Fruit fly (Drosophila melanogaster): ENCODE results near the gene Marcal1.

Marcal1 gene

DNA sequence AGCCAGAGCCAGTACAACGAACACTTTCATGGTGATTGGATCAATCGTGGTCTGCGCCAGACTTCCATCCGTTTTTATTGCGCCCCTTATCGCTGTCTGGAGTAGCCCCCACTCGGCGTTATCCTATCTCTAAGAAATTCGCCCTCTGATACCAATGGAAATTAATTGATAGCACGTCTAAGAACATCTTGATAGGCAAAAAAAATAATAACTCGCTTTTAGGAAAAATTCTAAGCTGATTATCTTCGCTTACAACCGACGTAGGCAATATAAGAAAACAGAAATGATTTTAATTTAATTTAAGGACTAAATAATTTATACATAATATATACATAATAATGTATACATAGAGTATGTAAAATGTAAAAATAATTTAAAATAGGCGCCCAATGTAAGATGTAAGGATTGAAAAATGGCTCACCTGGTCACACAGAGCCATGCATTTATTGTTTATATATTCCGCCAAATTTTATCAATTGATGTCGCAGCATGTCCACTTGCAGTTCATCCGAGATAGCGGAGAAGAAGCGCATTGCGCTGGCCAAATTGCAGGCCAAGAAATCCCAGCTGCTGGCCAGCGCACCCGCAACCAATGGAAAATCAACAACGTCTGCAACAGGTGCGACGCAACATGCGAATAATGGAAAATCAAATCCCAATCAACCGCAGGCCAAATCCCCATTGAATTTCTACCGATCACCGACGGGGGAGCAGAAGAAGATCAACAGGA is at the start of gene Marcal1, which contains the start of gene Jon25Bi:
TSS of gene Marcal1 (plus strand) at position 416 of the 730 bp plus-strand sequence.
TSS of gene Jon25Bi (minus strand) at position 51 of the 730 bp plus-strand sequence.
- TF ChIP-seq CG17801 (GFP tag; optimal IDR thresholded peaks at IDR 0.05; ENCODE audit: partially characterized antibody), result no peak

DNA sequence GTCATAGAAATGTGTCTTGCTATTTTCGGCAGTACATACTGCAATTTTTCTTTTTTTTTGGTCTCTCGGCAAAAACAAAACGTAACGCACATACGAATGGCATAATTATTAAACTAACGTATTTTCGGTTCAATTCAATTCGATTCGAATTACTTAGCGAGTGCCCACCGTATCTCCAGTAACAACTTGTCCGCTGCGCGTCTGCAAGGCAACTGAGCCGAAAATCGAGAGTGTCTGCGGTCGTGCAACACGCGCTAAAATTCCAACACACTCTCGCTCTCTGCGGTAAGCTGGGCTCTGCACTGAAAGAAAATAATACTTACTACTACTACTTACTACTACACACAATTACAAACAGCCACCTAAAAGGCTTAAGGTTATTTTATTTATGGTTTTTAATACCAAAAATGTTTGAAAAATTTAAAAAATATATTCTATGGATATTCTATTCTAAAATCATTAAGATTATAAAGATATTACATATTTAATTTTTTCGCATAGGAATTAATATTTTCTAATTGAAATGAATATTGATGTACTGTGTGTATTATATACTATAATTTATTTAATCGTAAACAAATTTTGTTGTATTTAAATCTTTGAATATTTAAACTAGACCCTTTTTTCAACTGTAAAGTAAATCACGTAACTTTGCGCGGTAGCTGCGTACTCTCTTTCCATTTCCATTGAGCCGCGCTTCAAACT is 48.6 kb upstream of the Marcal1 start, which contains the start of gene snsl:
TSS of gene snsl (minus strand) at position 217 of the 705 bp plus-strand sequence.
- peak; percentile 64 for TF ChIP-seq CG17801 (GFP tag; optimal IDR thresholded peaks at IDR 0.05; ENCODE audit: partially characterized antibody)

DNA sequence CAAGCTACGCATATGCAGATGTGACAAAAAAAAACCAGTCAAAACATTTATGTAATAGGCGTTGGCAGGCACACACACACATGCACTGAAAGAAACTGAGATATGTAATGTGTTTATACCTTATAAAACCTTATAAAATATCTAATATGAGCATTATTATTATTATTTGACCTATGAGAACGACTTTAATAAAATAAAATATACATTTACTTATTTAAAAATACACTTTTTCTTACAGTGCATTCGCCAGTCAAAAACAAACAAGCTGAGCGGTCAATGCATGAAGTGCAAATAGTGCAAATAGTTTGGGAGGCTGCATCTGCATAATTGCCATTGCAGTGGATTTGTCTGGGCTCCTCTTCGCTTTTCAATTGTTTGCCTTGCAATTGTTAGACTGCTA is 47.3 kb upstream of the Marcal1 start:
- TF ChIP-seq CG17801 (GFP tag; optimal IDR thresholded peaks at IDR 0.05; ENCODE audit: partially characterized antibody), result peak; percentile 79

dm6 chr2L:4915715-4916153 is 39.6 kb upstream of the Marcal1 start:
- TF ChIP-seq CG17801 (GFP tag; optimal IDR thresholded peaks at IDR 0.05; ENCODE audit: partially characterized antibody), result peak; percentile 99

dm6 chr2L:4916738-4917137 is 38.6 kb upstream of the Marcal1 start:
- TF ChIP-seq CG17801 (GFP tag; optimal IDR thresholded peaks at IDR 0.05; ENCODE audit: partially characterized antibody), result no peak

DNA sequence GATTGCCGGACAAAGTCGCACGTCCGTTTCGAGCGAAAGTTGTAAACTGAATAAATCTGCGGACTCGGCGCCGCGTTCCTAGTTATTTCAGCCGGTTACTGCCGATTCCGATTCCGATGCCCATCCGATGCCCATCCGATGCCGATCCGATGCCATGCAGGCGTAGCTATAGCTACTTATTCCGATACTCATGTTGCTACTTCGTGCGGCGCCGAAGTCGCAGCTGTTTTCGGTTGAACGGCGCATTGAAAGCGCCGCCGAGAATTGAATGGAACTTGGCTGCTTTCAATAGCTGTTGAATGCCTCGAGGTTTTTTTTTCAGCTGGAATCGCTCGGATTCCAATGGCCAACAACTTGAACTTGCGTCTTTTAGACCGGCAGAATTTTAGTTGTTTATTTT is 27.0 kb upstream of the Marcal1 start:
- no peak for TF ChIP-seq CG17801 (GFP tag; optimal IDR thresholded peaks at IDR 0.05; ENCODE audit: partially characterized antibody)

DNA sequence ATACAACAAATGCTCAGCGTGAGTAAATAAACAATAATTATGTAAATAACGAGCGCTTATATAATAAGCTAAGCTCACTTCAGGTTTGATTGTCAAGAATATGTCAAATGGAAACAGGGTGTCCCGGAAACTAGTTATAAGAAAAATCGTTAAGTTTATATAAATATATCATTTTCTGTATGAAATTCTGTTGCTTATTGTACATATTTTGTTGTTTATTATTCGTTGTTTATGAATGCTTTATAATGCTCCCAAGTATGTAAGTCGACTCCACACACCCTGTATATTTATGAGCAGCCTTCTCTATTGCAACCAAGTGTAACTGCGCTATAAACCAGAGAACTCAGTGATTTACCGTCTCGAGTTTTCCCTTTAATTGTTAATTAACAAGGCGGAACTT is 24.8 kb upstream of the Marcal1 start:
- no peak for TF ChIP-seq CG17801 (GFP tag; optimal IDR thresholded peaks at IDR 0.05; ENCODE audit: partially characterized antibody)

DNA sequence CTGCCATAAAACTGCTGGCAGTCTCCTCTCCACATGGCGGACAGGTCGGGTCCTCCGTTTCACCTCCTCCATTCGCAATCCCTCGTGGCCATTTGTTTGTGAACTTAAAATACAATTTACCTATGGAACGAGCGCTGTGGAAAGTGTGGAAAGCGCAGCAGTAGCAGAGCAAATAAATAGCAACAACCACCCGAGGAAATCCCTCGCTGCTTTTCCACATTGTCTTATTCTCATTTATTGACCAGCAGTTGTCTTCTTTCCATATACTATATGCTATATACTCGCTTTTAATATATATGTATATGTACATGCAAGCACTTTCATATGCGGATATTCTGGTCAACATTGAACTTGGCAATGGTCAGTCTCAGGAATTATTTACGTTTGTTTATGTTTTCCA is 23.0 kb upstream of the Marcal1 start, which contains the start of gene hoe1:
TSS of gene hoe1 (minus strand) at position 101 of the 400 bp plus-strand sequence.
- no peak for TF ChIP-seq CG17801 (GFP tag; optimal IDR thresholded peaks at IDR 0.05; ENCODE audit: partially characterized antibody)

DNA sequence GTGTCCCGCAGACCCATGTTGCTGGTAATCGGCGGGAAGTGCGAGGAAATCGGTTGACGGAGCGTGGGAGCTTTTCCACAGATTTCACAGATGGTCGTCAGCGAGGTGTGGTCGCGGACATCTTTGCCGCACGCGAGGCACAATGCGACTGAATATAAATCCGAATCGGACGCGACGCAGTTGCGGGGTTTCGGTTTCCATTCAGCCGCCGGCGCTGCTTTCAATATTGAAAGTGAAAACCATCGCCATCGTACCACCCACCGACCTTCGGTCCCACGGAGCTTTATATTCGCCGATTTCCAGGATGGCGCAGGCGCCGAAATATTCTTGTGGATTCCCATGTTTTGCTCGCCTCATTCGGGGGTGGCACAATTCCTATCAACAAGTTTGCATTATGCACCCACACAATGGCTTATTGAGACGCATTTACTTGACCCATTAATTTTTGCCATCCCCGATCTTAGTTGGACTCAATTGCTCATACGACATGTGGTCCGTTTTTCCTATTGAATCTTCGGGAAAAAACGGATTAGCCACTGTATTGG is 18.9 kb upstream of the Marcal1 start, which contains the start of gene hoe2:
TSS of gene hoe2 (minus strand) at position 126 of the 545 bp plus-strand sequence.
- no peak for TF ChIP-seq CG17801 (GFP tag; optimal IDR thresholded peaks at IDR 0.05; ENCODE audit: partially characterized antibody)

dm6 chr2L:4937060-4937459 is 18.2 kb upstream of the Marcal1 start, which contains the start of gene Sgs1:
Sgs1 (plus strand) TSS chr2L:4937409.
- no peak for TF ChIP-seq CG17801 (GFP tag; optimal IDR thresholded peaks at IDR 0.05; ENCODE audit: partially characterized antibody)

DNA sequence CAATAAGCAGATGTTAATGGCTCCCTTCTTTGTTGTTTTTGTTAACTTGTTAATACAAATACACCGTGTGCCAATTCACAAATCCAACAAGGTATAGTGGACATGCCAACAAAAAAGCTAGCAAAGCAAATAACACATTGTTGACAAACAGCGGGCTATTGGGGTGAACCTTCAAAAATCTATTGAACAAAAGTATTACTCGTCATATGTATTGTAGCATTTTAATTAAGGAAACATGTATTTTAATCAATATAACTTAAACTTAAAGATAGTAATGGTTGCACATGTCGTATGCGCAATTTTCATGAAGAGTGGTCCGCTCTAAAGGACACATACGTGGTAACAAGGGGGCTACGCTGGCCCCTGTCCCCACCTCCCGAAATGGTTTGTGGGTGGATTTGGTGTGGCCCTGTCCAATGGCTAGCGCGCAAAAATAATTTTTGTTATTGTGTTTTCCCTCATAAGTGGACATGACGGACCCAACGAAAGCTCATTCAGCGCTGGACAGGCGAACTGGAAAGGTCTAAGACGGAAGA is 13.0 kb upstream of the Marcal1 start, which contains the start of gene synr:
TSS of gene synr (plus strand) at position 486 of the 536 bp plus-strand sequence.
- TF ChIP-seq CG17801 (GFP tag; optimal IDR thresholded peaks at IDR 0.05; ENCODE audit: partially characterized antibody), result no peak

DNA sequence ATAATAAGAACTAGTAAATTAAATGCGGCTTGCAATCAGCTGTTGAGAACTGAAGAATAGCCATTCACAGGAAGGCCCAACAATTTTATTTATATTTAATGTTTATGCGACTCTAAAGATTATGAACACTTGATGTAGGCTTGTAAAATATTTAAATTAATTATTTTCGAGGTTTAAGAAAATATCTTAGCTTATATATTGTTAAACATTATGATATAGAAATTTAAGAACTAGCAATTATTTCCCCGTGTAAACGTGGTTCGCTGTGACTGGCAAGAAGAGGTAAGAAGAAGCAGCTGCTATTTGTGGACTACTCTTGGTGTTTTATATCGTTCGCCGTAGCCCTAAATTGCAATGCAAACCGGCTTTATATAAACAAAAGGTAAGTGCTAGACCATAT is 10.0 kb upstream of the Marcal1 start, which contains the start of the genes mRpL24 and betaggt-I:
TSS of gene mRpL24 (minus strand) at position 62 of the 400 bp plus-strand sequence.
TSS of gene betaggt-I (plus strand) at position 280 of the 400 bp plus-strand sequence.
- TF ChIP-seq CG17801 (GFP tag; optimal IDR thresholded peaks at IDR 0.05; ENCODE audit: partially characterized antibody), result peak; percentile 98

- TF ChIP-seq CG17801 (GFP tag; optimal IDR thresholded peaks at IDR 0.05; ENCODE audit: partially characterized antibody), result no peak
Measured at dm6 chr2L:4949453-4950045, 5.8 kb upstream of the Marcal1 start, which contains the start of gene jet. jet (minus strand) TSS chr2L:4949784.

DNA sequence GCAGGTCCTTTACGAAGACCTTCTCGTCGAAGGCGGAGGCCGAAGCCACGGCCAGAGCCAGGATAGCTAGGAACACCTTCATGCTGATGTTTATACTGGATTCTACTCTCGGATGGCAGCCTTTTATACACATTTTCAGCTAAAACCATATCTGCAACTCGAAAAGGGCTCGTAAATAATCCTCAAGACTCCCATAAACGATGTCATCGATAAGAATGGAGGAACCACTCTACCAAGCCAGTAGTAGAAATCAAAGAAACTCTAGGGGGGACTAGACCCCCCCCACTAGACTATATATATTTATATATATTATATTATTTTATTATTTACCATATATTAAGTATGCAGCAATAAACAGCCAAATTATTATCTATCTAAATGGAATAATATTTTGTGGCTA is 4.6 kb upstream of the Marcal1 start, which contains the start of gene Jon25Biii:
TSS of gene Jon25Biii (minus strand) at position 101 of the 400 bp plus-strand sequence.
- TF ChIP-seq CG17801 (GFP tag; optimal IDR thresholded peaks at IDR 0.05; ENCODE audit: partially characterized antibody), result no peak

All from ovary, adult (tissue).